Worm (Caenorhabditis elegans): ENCODE measurements around the gene lam-2.

ce11 chrX:7126348-7126747, 24.7 kb downstream of the lam-2 start, which contains the start of gene ist-1:
- no peak for TF ChIP-seq ets-5 (GFP tag; IDR thresholded peaks at IDR 0.05)
- no peak for TF ChIP-seq snpc-4 (tag; optimal IDR thresholded peaks at IDR 0.05)
- no peak for TF ChIP-seq ztf-11 (tag; optimal IDR thresholded peaks at IDR 0.05)
- TF ChIP-seq ceh-88 (GFP tag; IDR thresholded peaks at IDR 0.05) = no peak

Measured in whole organism, L1 larva.